Worm (Caenorhabditis elegans): ENCODE measurements around the gene F46B3.1.

F46B3.1 gene

ce11 chrV:20580511-20581040 is 16.4 kb downstream of the F46B3.1 start, which contains the start of gene F26F2.7 (continued):
- TF ChIP-seq tbx-2 (tag; optimal IDR thresholded peaks at IDR 0.05) (peak; percentile 89), alr-1 (tag; optimal IDR thresholded peaks at IDR 0.05; ENCODE audit: borderline replicate concordance) (no peak), isw-1 (GFP tag; IDR thresholded peaks at IDR 0.05) (peak; percentile 65), sptf-1 (tag; optimal IDR thresholded peaks at IDR 0.05) (no peak), rnt-1 (tag; optimal IDR thresholded peaks at IDR 0.05) (no peak), ceh-90 (tag; optimal IDR thresholded peaks at IDR 0.05) (no peak), fkh-10 (GFP tag; optimal IDR thresholded peaks at IDR 0.05) (peak; percentile 17), mep-1 (tag; optimal IDR thresholded peaks at IDR 0.05) (peak; percentile 94), elt-2 (tag; optimal IDR thresholded peaks at IDR 0.05) (peak; percentile 81), C04F5.9 (tag; optimal IDR thresholded peaks at IDR 0.05) (peak; percentile 64), sup-37 (GFP tag; optimal IDR thresholded peaks at IDR 0.05) (peak; percentile 30), pag-3 (tag; optimal IDR thresholded peaks at IDR 0.05; ENCODE audit: borderline replicate concordance, insufficient read depth) (no peak), unc-98 (GFP tag; IDR thresholded peaks at IDR 0.05) (no peak), mef-2 (tag; optimal IDR thresholded peaks at IDR 0.05) (peak; percentile 23), ceh-82 (tag; optimal IDR thresholded peaks at IDR 0.05) (peak; percentile 61 to 80 (median 70)), unc-62 (GFP tag; optimal IDR thresholded peaks at IDR 0.05) (no peak), sox-4 (tag; optimal IDR thresholded peaks at IDR 0.05) (peak; percentile 75), aha-1 (tag; optimal IDR thresholded peaks at IDR 0.05) (peak; percentile 29), zip-4 (GFP tag; optimal IDR thresholded peaks at IDR 0.05) (peak; percentile 72), hlh-17 (GFP tag; optimal IDR thresholded peaks at IDR 0.05; ENCODE audit: borderline replicate concordance) (no peak), blmp-1 (tag; optimal IDR thresholded peaks at IDR 0.05) (peak; percentile 11), lin-14 (GFP tag; optimal IDR thresholded peaks at IDR 0.05) (peak; percentile 92), ama-1 (optimal IDR thresholded peaks at IDR 0.05) (no peak), lin-15B (tag; optimal IDR thresholded peaks at IDR 0.05) (no peak), snpc-4 (tag; optimal IDR thresholded peaks at IDR 0.05) (peak; percentile 81), egl-27 (tag; optimal IDR thresholded peaks at IDR 0.05) (no peak), swsn-7 (tag; optimal IDR thresholded peaks at IDR 0.05) (peak; percentile 90), nhr-84 (tag; optimal IDR thresholded peaks at IDR 0.05) (no peak), unc-30 (tag; optimal IDR thresholded peaks at IDR 0.05) (no peak), snu-23 (GFP tag; optimal IDR thresholded peaks at IDR 0.05) (peak; percentile 90)

ce11 chrV:20579534-20579933 is 17.4 kb downstream of the F46B3.1 start, which contains the start of gene F26F2.8:
Gene F26F2.8 (plus strand): TSS chrV:20579546.
- no peak for TF ChIP-seq alr-1 (tag; optimal IDR thresholded peaks at IDR 0.05; ENCODE audit: borderline replicate concordance)
- TF ChIP-seq efl-1 (optimal IDR thresholded peaks at IDR 0.05) = no peak
- TF ChIP-seq efl-1 (GFP tag; optimal IDR thresholded peaks at IDR 0.05 in 1 of 2) = peak in 1 of 2 experiments; percentile 66
- TF ChIP-seq unc-98 (GFP tag; IDR thresholded peaks at IDR 0.05) = no peak
- TF ChIP-seq aly-2 (tag; optimal IDR thresholded peaks at IDR 0.05) = no peak
- no peak for TF ChIP-seq ces-1 (GFP tag; optimal IDR thresholded peaks at IDR 0.05)
- no peak for TF ChIP-seq hlh-4 (tag; optimal IDR thresholded peaks at IDR 0.05)

ce11 chrV:20574872-20575271 is 22.1 kb downstream of the F46B3.1 start:
- no peak for TF ChIP-seq fkh-10 (GFP tag; optimal IDR thresholded peaks at IDR 0.05)
- TF ChIP-seq ceh-63 (GFP tag; optimal IDR thresholded peaks at IDR 0.05) = no peak
- no peak for TF ChIP-seq nhr-19 (GFP tag; conservative IDR thresholded peaks at IDR 0.05)
- no peak for TF ChIP-seq lin-15B (tag; optimal IDR thresholded peaks at IDR 0.05)
- no peak for TF ChIP-seq xbp-1 (tag; optimal IDR thresholded peaks at IDR 0.05)
- no peak for TF ChIP-seq pag-3 (tag; optimal IDR thresholded peaks at IDR 0.05; ENCODE audit: borderline replicate concordance, insufficient read depth)
- TF ChIP-seq rnt-1 (tag; optimal IDR thresholded peaks at IDR 0.05) = no peak
- TF ChIP-seq nhr-90 (tag; optimal IDR thresholded peaks at IDR 0.05; ENCODE audit: poor library complexity) = no peak
- TF ChIP-seq nhr-20 (tag; optimal IDR thresholded peaks at IDR 0.05) = no peak
- no peak for TF ChIP-seq unc-86 (tag; optimal IDR thresholded peaks at IDR 0.05)
- no peak for TF ChIP-seq snu-23 (GFP tag; optimal IDR thresholded peaks at IDR 0.05)
- TF ChIP-seq ztf-11 (tag; optimal IDR thresholded peaks at IDR 0.05) = no peak

Measured in whole organism, L1 larva.